Fruit fly (Drosophila melanogaster) whole organism, prepupa: ENCODE results near the gene CG7025.
A peak's percentile ranks its signal among the peaks of the same experiment; 100 is the strongest.

Experiments
- Blimp-1 ChIP-seq: fragments of 200-800 bp; sonication (Bioruptor generic); optimal IDR thresholded peaks from 3 replicates; lab custom pipeline; 2017; ENCODE audit warnings: missing biosample characterization, missing genetic modification characterization, mild to moderate bottlenecking, moderate library complexity, missing genetic modification reagents
- CG10631 ChIP-seq: fragments of 200-800 bp; sonication (Bioruptor generic); optimal IDR thresholded peaks from 2 replicates; lab custom pipeline; 2016; ENCODE audit warnings: missing biosample characterization, missing genetic modification characterization
- CG11294 ChIP-seq: fragments of 200-800 bp; sonication (Bioruptor generic); IDR thresholded peaks from 2 replicates; pipeline ENCODE4 v1.3.6; 2022; ENCODE audit warnings: missing biosample characterization, missing genetic modification characterization
- CG1621 ChIP-seq: fragments of 200-800 bp; sonication (Bioruptor generic); optimal IDR thresholded peaks from 3 replicates; lab custom pipeline; 2018; ENCODE audit warnings: missing biosample characterization, mild to moderate bottlenecking, missing genetic modification characterization
- CG32006 ChIP-seq: fragments of 200-800 bp; sonication (Bioruptor generic); optimal IDR thresholded peaks from 3 replicates; lab custom pipeline; 2017; ENCODE audit warnings: missing biosample characterization, mild to moderate bottlenecking, missing genetic modification characterization
- CG34406 ChIP-seq: fragments of 200-800 bp; sonication (Bioruptor generic); optimal IDR thresholded peaks from 3 replicates; lab custom pipeline; 2016; ENCODE audit warnings: missing biosample characterization, missing genetic modification characterization
- CG3919 ChIP-seq: fragments of 200-800 bp; sonication (Bioruptor generic); optimal IDR thresholded peaks from 3 replicates; lab custom pipeline; 2016; ENCODE audit warnings: missing biosample characterization, missing genetic modification characterization
- CG6163 ChIP-seq: fragments of 200-800 bp; sonication (Bioruptor generic); IDR thresholded peaks from 3 replicates; pipeline ENCODE4 v1.3.6; 2022; ENCODE audit warnings: missing biosample characterization, missing genetic modification characterization
- CG6276 ChIP-seq: fragments of 200-800 bp; sonication (Bioruptor generic); optimal IDR thresholded peaks from 2 replicates; lab custom pipeline; 2017; ENCODE audit warnings: missing biosample characterization, mild to moderate bottlenecking, missing genetic modification characterization
- CG6808 ChIP-seq: fragments of 200-800 bp; sonication (Bioruptor generic); optimal IDR thresholded peaks from 3 replicates; lab custom pipeline; 2017; ENCODE audit warnings: missing biosample characterization, missing genetic modification characterization, mild to moderate bottlenecking, moderate library complexity, missing genetic modification reagents
- CG6854 ChIP-seq: fragments of 200-800 bp; sonication (Bioruptor generic); optimal IDR thresholded peaks from 2 replicates; lab custom pipeline; 2017; ENCODE audit warnings: missing biosample characterization, mild to moderate bottlenecking, missing genetic modification characterization
- CG8119 ChIP-seq: fragments of 200-800 bp; sonication (Bioruptor generic); IDR thresholded peaks from 3 replicates; pipeline ENCODE4 v1.3.6; 2022; ENCODE audit warnings: missing biosample characterization, missing genetic modification characterization
- CG8632 ChIP-seq: fragments of 200-800 bp; sonication (Bioruptor generic); optimal IDR thresholded peaks from 3 replicates; lab custom pipeline; 2016; ENCODE audit warnings: missing biosample characterization, missing genetic modification characterization
- CG9139 ChIP-seq: fragments of 200-800 bp; sonication (Bioruptor generic); optimal IDR thresholded peaks from 3 replicates; lab custom pipeline; 2017; ENCODE audit warnings: missing biosample characterization, mild to moderate bottlenecking, missing genetic modification characterization
- Eip78C ChIP-seq: fragments of 200-800 bp; sonication (Bioruptor generic); peaks from one replicate; lab custom pipeline; 2016; ENCODE audit warnings: missing biosample characterization, missing genetic modification characterization
- Eip93F ChIP-seq: fragments of 200-800 bp; sonication (Bioruptor generic); optimal IDR thresholded peaks from 2 replicates; lab custom pipeline; 2016; ENCODE audit warnings: missing biosample characterization, mild to moderate bottlenecking, missing genetic modification characterization
- Gug ChIP-seq: fragments of 200-800 bp; sonication (Bioruptor generic); IDR thresholded peaks from 2 replicates; pipeline ENCODE4 v1.3.6; 2022; ENCODE audit warnings: missing biosample characterization, missing genetic modification characterization
- Hr4 ChIP-seq: fragments of 200-800 bp; sonication (Bioruptor generic); optimal IDR thresholded peaks from 3 replicates; lab custom pipeline; 2016; ENCODE audit warnings: missing biosample characterization, missing genetic modification characterization
- Lpt ChIP-seq: fragments of 200-800 bp; sonication (Bioruptor generic); optimal IDR thresholded peaks from 3 replicates; lab custom pipeline; 2016; ENCODE audit warnings: missing biosample characterization, missing genetic modification characterization
- Sox14 ChIP-seq: fragments of 200-800 bp; sonication (Bioruptor generic); optimal IDR thresholded peaks from 3 replicates; lab custom pipeline; 2016; ENCODE audit warnings: missing biosample characterization, missing genetic modification characterization
- Sox15 ChIP-seq: fragments of 200-800 bp; sonication (Bioruptor generic); optimal IDR thresholded peaks from 3 replicates; lab custom pipeline; 2016; ENCODE audit warnings: missing biosample characterization, missing genetic modification characterization
- acj6 ChIP-seq: fragments of 200-800 bp; sonication (Bioruptor generic); optimal IDR thresholded peaks from 3 replicates; lab custom pipeline; 2016; ENCODE audit warnings: missing biosample characterization, missing genetic modification characterization
- cyc ChIP-seq: fragments of 200-800 bp; sonication (Bioruptor generic); optimal IDR thresholded peaks from 3 replicates; lab custom pipeline; 2016; ENCODE audit warnings: missing biosample characterization, missing genetic modification characterization
- dac ChIP-seq: fragments of 200-800 bp; sonication (Bioruptor generic); optimal IDR thresholded peaks from 2 replicates; lab custom pipeline; 2017; ENCODE audit warnings: missing biosample characterization, mild to moderate bottlenecking, missing genetic modification characterization
- eg ChIP-seq: fragments of 200-800 bp; sonication (Bioruptor generic); IDR thresholded peaks from 3 replicates; pipeline ENCODE4 v1.3.6; 2022; ENCODE audit warnings: missing biosample characterization, missing genetic modification characterization
- esn ChIP-seq: fragments of 200-800 bp; sonication (Bioruptor generic); optimal IDR thresholded peaks from 2 replicates; lab custom pipeline; 2016; ENCODE audit warnings: missing biosample characterization, mild to moderate bottlenecking, missing genetic modification characterization, moderate library complexity
- fd59A ChIP-seq: fragments of 200-800 bp; sonication (Bioruptor generic); optimal IDR thresholded peaks from 2 replicates; lab custom pipeline; 2017; ENCODE audit warnings: missing biosample characterization, mild to moderate bottlenecking, missing genetic modification characterization, missing genetic modification reagents
- fd85E ChIP-seq: fragments of 200-800 bp; sonication (Bioruptor generic); optimal IDR thresholded peaks from 3 replicates; lab custom pipeline; 2016; ENCODE audit warnings: missing biosample characterization, missing genetic modification characterization
- spab ChIP-seq: fragments of 200-800 bp; sonication (Bioruptor generic); optimal IDR thresholded peaks from 2 replicates; lab custom pipeline; 2017; ENCODE audit warnings: missing biosample characterization, mild to moderate bottlenecking, missing genetic modification characterization, missing genetic modification reagents
- ss ChIP-seq, 2 experiments: fragments of 200-800 bp; sonication (Bioruptor generic); optimal IDR thresholded peaks; 2 replicates in 1 of 2; 3 replicates in 1 of 2; lab custom pipeline; 2017 to 2018; ENCODE audit warnings: mild to moderate bottlenecking in 2 of 2, missing biosample characterization in 2 of 2, missing genetic modification characterization in 2 of 2, moderate library complexity in 1 of 2
- svp ChIP-seq: fragments of 200-800 bp; sonication (Bioruptor generic); peaks from one replicate; lab custom pipeline; 2016; ENCODE audit warnings: missing biosample characterization, missing genetic modification characterization
- topi ChIP-seq: fragments of 200-800 bp; sonication (Bioruptor generic); optimal IDR thresholded peaks from 3 replicates; lab custom pipeline; 2016; ENCODE audit warnings: missing biosample characterization, missing genetic modification characterization
- vri ChIP-seq: fragments of 200-800 bp; sonication (Bioruptor generic); optimal IDR thresholded peaks from 3 replicates; lab custom pipeline; 2016; ENCODE audit warnings: missing biosample characterization, mild to moderate bottlenecking, missing genetic modification characterization

The CG7025 gene

dm6 chr2L:7690961-7691360, 1.5 kb downstream of the CG7025 start, which contains the start of gene CG18585:
Gene CG18585, minus strand, starts transcription at chr2L:7691061.
- TF ChIP-seq CG6276 (GFP tag; lab: Kevin White, UChicago): no peak
- no peak for TF ChIP-seq CG11294 (GFP tag; lab: Robert Waterston, UW)
- TF ChIP-seq CG34406: no peak
- no peak for TF ChIP-seq esn (GFP tag; lab: Kevin White, UChicago)
- no peak for TF ChIP-seq CG6854 (GFP tag; lab: Kevin White, UChicago)
- TF ChIP-seq ss (GFP tag; optimal IDR thresholded peaks at IDR 0.05; lab: Kevin White, UChicago): no peak
- TF ChIP-seq CG9139: no peak
- TF ChIP-seq acj6 (GFP tag; lab: Kevin White, UChicago): no peak
- no peak for TF ChIP-seq cyc (GFP tag; lab: Kevin White, UChicago)
- TF ChIP-seq CG6163 (GFP tag; lab: Robert Waterston, UW): no peak
- TF ChIP-seq CG10631 (GFP tag; lab: Kevin White, UChicago): no peak
- no peak for TF ChIP-seq CG8119
- no peak for TF ChIP-seq spab (GFP tag; lab: Kevin White, UChicago)
- no peak for TF ChIP-seq CG6808 (GFP tag; lab: Kevin White, UChicago)

dm6 chr2L:7690449-7690848, 2.0 kb downstream of the CG7025 start:
- no peak for TF ChIP-seq esn (GFP tag; lab: Kevin White, UChicago)
- no peak for TF ChIP-seq Sox15 (GFP tag; lab: Kevin White, UChicago)
- no peak for TF ChIP-seq Blimp-1
- no peak for TF ChIP-seq Lpt (GFP tag; lab: Kevin White, UChicago)
- TF ChIP-seq Hr4: no peak
- TF ChIP-seq Gug (GFP tag; lab: Robert Waterston, UW): no peak
- no peak for TF ChIP-seq CG6808 (GFP tag; lab: Kevin White, UChicago)
- TF ChIP-seq fd59A (GFP tag; lab: Kevin White, UChicago): no peak
- TF ChIP-seq svp (GFP tag; lab: Kevin White, UChicago): no peak
- TF ChIP-seq Sox14 (GFP tag; lab: Kevin White, UChicago): no peak
- no peak for TF ChIP-seq eg (GFP tag; lab: Robert Waterston, UW)
- TF ChIP-seq CG6276 (GFP tag; lab: Kevin White, UChicago): no peak
- TF ChIP-seq CG1621 (tag; lab: Kevin White, UChicago): no peak
- TF ChIP-seq fd85E (GFP tag; lab: Kevin White, UChicago): no peak
- TF ChIP-seq, all 60 proteins: peak for 0

dm6 chr2L:7685290-7685689, 7.2 kb downstream of the CG7025 start:
- TF ChIP-seq svp (GFP tag; lab: Kevin White, UChicago) (peak; percentile 15), Sox14 (GFP tag; lab: Kevin White, UChicago) (no peak), vri (peak; percentile 53)

DNA sequence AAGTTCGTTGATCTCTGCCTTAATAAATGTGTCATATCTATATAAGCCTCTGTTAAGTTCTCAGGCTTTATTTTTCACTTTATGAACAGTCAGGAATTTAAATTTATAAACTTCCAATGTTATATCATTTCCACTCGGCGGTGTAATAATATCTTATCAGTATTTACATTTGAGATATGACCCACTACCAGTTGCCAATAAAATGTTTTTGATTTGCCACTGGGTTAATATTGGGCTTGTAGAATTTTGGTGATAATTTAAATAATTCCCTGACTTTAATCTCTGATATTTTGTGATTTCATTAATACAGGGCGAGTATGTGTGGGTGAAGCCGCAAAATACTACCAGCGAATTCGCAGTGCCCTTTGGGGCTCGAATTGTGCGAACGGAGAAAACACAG, 12.2 kb downstream of the CG7025 start:
- TF ChIP-seq topi (GFP tag; lab: Kevin White, UChicago) (no peak), eg (GFP tag; lab: Robert Waterston, UW) (no peak), CG8632 (GFP tag; lab: Kevin White, UChicago) (no peak), vri (peak; percentile 0), CG32006 (GFP tag; lab: Kevin White, UChicago) (no peak)

DNA sequence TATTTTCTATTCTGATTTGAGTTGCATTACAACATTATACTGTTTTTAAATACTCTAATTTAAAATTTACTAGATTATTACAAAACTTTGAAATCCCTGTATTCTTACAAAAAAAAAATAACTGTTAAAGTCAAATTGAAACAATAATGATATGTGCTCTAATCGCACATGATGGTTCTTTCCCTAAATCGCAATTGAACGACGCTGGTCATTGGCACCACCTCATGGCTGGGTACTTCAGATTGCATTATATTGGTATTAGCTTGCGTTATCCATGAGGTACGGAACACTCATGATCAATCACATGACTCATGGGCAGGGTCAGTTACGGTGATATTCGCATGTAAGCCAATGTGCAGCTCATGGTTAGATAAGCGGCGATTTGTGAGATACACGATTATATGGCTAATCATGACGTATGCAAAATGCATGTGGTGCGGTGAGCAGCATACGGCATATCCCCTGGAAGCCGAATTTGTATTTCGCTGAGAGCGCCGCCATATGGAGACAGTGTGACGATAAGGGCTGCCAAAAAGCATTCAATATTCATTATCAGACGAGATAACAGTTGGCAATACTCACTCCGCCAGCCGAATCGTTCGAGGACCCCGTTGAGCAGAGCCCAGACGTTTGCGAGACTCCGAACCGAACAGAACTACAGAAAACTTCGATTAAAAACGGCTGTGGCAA, 14.2 kb downstream of the CG7025 start:
- TF ChIP-seq svp (GFP tag; lab: Kevin White, UChicago): peak; percentile 74
- no peak for TF ChIP-seq CG3919
- peak; percentile 92 for TF ChIP-seq vri
- peak; percentile 50 for TF ChIP-seq Eip93F
- TF ChIP-seq dac (GFP tag; lab: Kevin White, UChicago): no peak
- no peak for TF ChIP-seq Sox14 (GFP tag; lab: Kevin White, UChicago)
- TF ChIP-seq Eip78C (GFP tag; lab: Kevin White, UChicago): peak; percentile 10
